Worm (Caenorhabditis elegans) whole organism, young adult: ENCODE data around the gene nlp-43.

Experiments used
- C06A6.2 ChIP-seq: fragments of 200-800 bp; sonication (Bioruptor generic); conservative IDR thresholded peaks from 2 replicates; pipeline ENCODE4 v1.3.6; 2022; ENCODE audit warnings: missing genetic modification characterization, missing compliant biosample characterization
- C17E4.6 ChIP-seq: fragments of 200-800 bp; sonication (Bioruptor generic); IDR thresholded peaks from 2 replicates; pipeline ENCODE4 v1.3.6; 2022; ENCODE audit warnings: missing genetic modification reagents, missing genetic modification characterization, missing compliant biosample characterization
- D2030.7 ChIP-seq: fragments of 200-800 bp; sonication (Bioruptor generic); IDR thresholded peaks from 2 replicates; pipeline ENCODE4 v1.3.6; 2022; ENCODE audit warnings: missing genetic modification reagents, missing genetic modification characterization, missing compliant biosample characterization
- F39B2.1 ChIP-seq: fragments of 200-800 bp; sonication (Bioruptor generic); IDR thresholded peaks from 2 replicates; pipeline ENCODE4 v1.3.6; 2022; ENCODE audit warnings: missing genetic modification reagents, missing genetic modification characterization, missing compliant biosample characterization
- F52B5.7 ChIP-seq: sonication (generic microtip); optimal IDR thresholded peaks from 2 replicates; lab custom pipeline; 2016; ENCODE audit warnings: mild to moderate bottlenecking, missing genetic modification characterization, missing compliant biosample characterization
- F57A8.1 ChIP-seq: fragments of 200-800 bp; sonication (Bioruptor generic); optimal IDR thresholded peaks from 2 replicates; lab custom pipeline; 2018; ENCODE audit warnings: mild to moderate bottlenecking, missing genetic modification characterization, moderate library complexity, missing compliant biosample characterization
- Y56A3A.18 ChIP-seq: fragments of 200-800 bp; sonication (Bioruptor generic); IDR thresholded peaks from 2 replicates; pipeline ENCODE4 v1.3.6; 2022; ENCODE audit warnings: missing genetic modification reagents, missing genetic modification characterization, missing compliant biosample characterization
- Y79H2A.3 ChIP-seq: fragments of 200-800 bp; sonication (Bioruptor generic); conservative IDR thresholded peaks from 2 replicates; pipeline ENCODE4 v1.3.6; 2022; ENCODE audit warnings: missing genetic modification reagents, missing genetic modification characterization, missing compliant biosample characterization
- Y95B8A.8 ChIP-seq: fragments of 200-800 bp; sonication (Bioruptor generic); IDR thresholded peaks from 2 replicates; pipeline ENCODE4 v1.3.6; 2022; ENCODE audit warnings: missing genetic modification reagents, missing genetic modification characterization, missing compliant biosample characterization
- atf-7 ChIP-seq: sonication (generic microtip); optimal IDR thresholded peaks from 2 replicates; lab custom pipeline; 2017; ENCODE audit warnings: mild to moderate bottlenecking, missing genetic modification characterization, missing compliant biosample characterization
- athp-1 ChIP-seq: sonication (generic microtip); optimal IDR thresholded peaks from 2 replicates; lab custom pipeline; 2017; ENCODE audit warnings: mild to moderate bottlenecking, missing genetic modification characterization, missing compliant biosample characterization
- bed-2 ChIP-seq: fragments of 200-800 bp; sonication (Bioruptor generic); IDR thresholded peaks from 2 replicates; pipeline ENCODE4 v1.3.6; 2022; ENCODE audit warnings: missing genetic modification reagents, missing genetic modification characterization, missing compliant biosample characterization
- cebp-1 ChIP-seq, 2 experiments: fragments of 200-800 bp in 1 of 2; sonication (Bioruptor generic) in 1 of 2; sonication (generic microtip) in 1 of 2; IDR thresholded peaks in 1 of 2; optimal IDR thresholded peaks in 1 of 2; 2 replicates each; pipeline versions ENCODE4 v1.3.6 to Lab custom; 2017 to 2022; ENCODE audit warnings: missing compliant biosample characterization in 2 of 2, missing genetic modification characterization in 2 of 2, mild to moderate bottlenecking in 1 of 2, missing genetic modification reagents in 1 of 2, moderate library complexity in 1 of 2
- ceh-40 ChIP-seq: fragments of 200-800 bp; sonication (Bioruptor generic); IDR thresholded peaks from 2 replicates; pipeline ENCODE4 v1.3.6; 2022; ENCODE audit warnings: missing genetic modification characterization, missing compliant biosample characterization
- die-1 ChIP-seq: sonication (generic microtip); optimal IDR thresholded peaks from 2 replicates; lab custom pipeline; 2016; ENCODE audit warnings: missing genotype, mild to moderate bottlenecking, missing genetic modification characterization, missing compliant biosample characterization
- dpff-1 ChIP-seq: sonication (generic microtip); optimal IDR thresholded peaks from 2 replicates; lab custom pipeline; 2017; ENCODE audit warnings: mild to moderate bottlenecking, missing genetic modification characterization, missing compliant biosample characterization
- efl-1 ChIP-seq: fragments of 150-350 bp; optimal IDR thresholded peaks from 2 replicates; lab custom pipeline; 2014; ENCODE audit warnings: missing biosample characterization, missing genetic modification reagents, missing genetic modification characterization
- gei-17 ChIP-seq: fragments of 200-800 bp; sonication (Bioruptor generic); optimal IDR thresholded peaks from 2 replicates; lab custom pipeline; 2018; ENCODE audit warnings: mild to moderate bottlenecking, missing genetic modification characterization, missing compliant biosample characterization
- hmg-1.2 ChIP-seq: fragments of 200-800 bp; sonication (Bioruptor generic); IDR thresholded peaks from 2 replicates; pipeline ENCODE4 v1.3.6; 2022; ENCODE audit warnings: missing genetic modification reagents, missing genetic modification characterization, missing compliant biosample characterization
- hmg-20 ChIP-seq: fragments of 200-800 bp; sonication (Bioruptor generic); IDR thresholded peaks from 2 replicates; pipeline ENCODE4 v1.3.6; 2022; ENCODE audit warnings: missing genetic modification reagents, missing genetic modification characterization, missing compliant biosample characterization
- let-526 ChIP-seq: fragments of 200-800 bp; sonication (Bioruptor generic); IDR thresholded peaks from 2 replicates; pipeline ENCODE4 v1.3.6; 2022; ENCODE audit warnings: missing genetic modification reagents, missing genetic modification characterization, missing compliant biosample characterization
- lin-40 ChIP-seq: sonication (generic microtip); optimal IDR thresholded peaks from 2 replicates; lab custom pipeline; 2016; ENCODE audit warnings: missing genetic modification characterization, mild to moderate bottlenecking, missing compliant biosample characterization, missing genotype, missing genetic modification reagents
- lin-54 ChIP-seq: fragments of 200-800 bp; sonication (Bioruptor generic); optimal IDR thresholded peaks from 2 replicates; lab custom pipeline; 2018; ENCODE audit warnings: mild to moderate bottlenecking, missing genetic modification characterization, missing compliant biosample characterization
- madf-6 ChIP-seq: fragments of 200-800 bp; sonication (Bioruptor generic); IDR thresholded peaks from 2 replicates; pipeline ENCODE4 v1.3.6; 2022; ENCODE audit warnings: missing genetic modification reagents, missing genetic modification characterization, missing compliant biosample characterization
- nhr-27 ChIP-seq: fragments of 200-800 bp; sonication (Bioruptor generic); optimal IDR thresholded peaks from 2 replicates; lab custom pipeline; 2018; ENCODE audit warnings: mild to moderate bottlenecking, missing genetic modification characterization, moderate library complexity, missing compliant biosample characterization
- rcor-1 ChIP-seq: fragments of 200-800 bp; sonication (Bioruptor generic); IDR thresholded peaks from 2 replicates; pipeline ENCODE4 v1.3.6; 2022; ENCODE audit warnings: missing genetic modification reagents, missing genetic modification characterization, missing compliant biosample characterization
- rpc-1 ChIP-seq, 2 experiments: fragments of 150-350 bp in 1 of 2; sonication (generic microtip) in 1 of 2; optimal IDR thresholded peaks; 2 replicates each; lab custom pipeline; 2014 to 2018; ENCODE audit warnings: missing biosample characterization in 1 of 2, missing genetic modification characterization in 1 of 2, missing genetic modification reagents in 1 of 2, missing genotype in 1 of 2
- sdz-38 ChIP-seq: sonication (generic microtip); optimal IDR thresholded peaks from 2 replicates; lab custom pipeline; 2016; ENCODE audit warnings: missing genotype, missing genetic modification characterization, missing compliant biosample characterization
- snpc-1.1 ChIP-seq: sonication (generic microtip); optimal IDR thresholded peaks from 2 replicates; lab custom pipeline; 2017; ENCODE audit warnings: missing genetic modification characterization, mild to moderate bottlenecking, missing compliant biosample characterization, antibody characterized with exemption, moderate library complexity, missing genotype, missing genetic modification reagents; ENCODE audit not compliant: insufficient read depth
- snpc-1.3 ChIP-seq: sonication (generic microtip); optimal IDR thresholded peaks from 2 replicates; lab custom pipeline; 2017; ENCODE audit warnings: missing genetic modification characterization, mild to moderate bottlenecking, missing compliant biosample characterization, antibody characterized with exemption, moderate library complexity, missing genotype, missing genetic modification reagents; ENCODE audit not compliant: insufficient read depth
- snpc-3.4 ChIP-seq: sonication (generic microtip); optimal IDR thresholded peaks from 2 replicates; lab custom pipeline; 2017; ENCODE audit warnings: missing genetic modification characterization, mild to moderate bottlenecking, missing compliant biosample characterization, antibody characterized with exemption, moderate library complexity, missing genotype, missing genetic modification reagents
- snpc-4 ChIP-seq, 5 experiments: fragments of 150-350 bp in 1 of 5; sonication (generic microtip) in 4 of 5; optimal IDR thresholded peaks; 2 replicates each; lab custom pipeline; 2014 to 2018; ENCODE audit warnings: missing genetic modification characterization in 5 of 5, missing biosample characterization in 3 of 5, antibody characterized with exemption in 2 of 5, mild to moderate bottlenecking in 2 of 5, missing compliant biosample characterization in 2 of 5, missing genotype in 2 of 5, moderate library complexity in 2 of 5, missing genetic modification reagents in 1 of 5
- tbp1 ChIP-seq: fragments of 200-800 bp; sonication (Bioruptor generic); optimal IDR thresholded peaks from 2 replicates; lab custom pipeline; 2018; ENCODE audit warnings: mild to moderate bottlenecking, missing genetic modification characterization, missing compliant biosample characterization
- tbx-9 ChIP-seq: sonication (generic microtip); optimal IDR thresholded peaks from 2 replicates; lab custom pipeline; 2016; ENCODE audit warnings: borderline replicate concordance, missing genetic modification characterization, inconsistent platforms, missing compliant biosample characterization
- ztf-28 ChIP-seq: fragments of 200-800 bp; sonication (Bioruptor generic); IDR thresholded peaks from 2 replicates; pipeline ENCODE4 v1.3.6; 2022; ENCODE audit warnings: missing genetic modification reagents, missing genetic modification characterization, missing compliant biosample characterization

Gene nlp-43

DNA sequence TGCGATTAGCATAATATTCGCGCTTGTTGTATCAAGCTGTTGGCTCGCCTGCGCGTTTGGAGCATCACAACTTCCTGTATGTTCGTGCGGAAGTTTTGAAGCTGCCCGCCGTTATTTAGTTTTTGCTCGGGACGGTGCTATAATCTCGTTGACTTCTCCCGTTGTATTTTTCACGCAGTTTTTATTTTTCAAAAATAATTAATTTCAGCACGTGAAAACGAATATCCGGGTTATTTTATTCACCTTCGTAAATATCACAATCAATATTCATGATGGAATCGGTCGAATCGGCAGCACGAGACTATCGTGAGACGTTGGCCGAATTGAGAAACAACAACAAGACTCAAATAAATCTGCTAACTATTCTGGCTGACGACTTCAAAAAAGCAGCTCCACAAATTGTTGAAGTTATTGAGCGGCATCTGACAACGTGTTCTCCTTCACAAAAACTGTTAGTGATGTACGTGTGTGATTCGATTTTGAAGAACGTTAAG is 17.0 kb upstream of the nlp-43 start (continued):
- TF ChIP-seq athp-1 (tag; lab: Kevin White, UChicago), result peak; percentile 48
- TF ChIP-seq F57A8.1 (GFP tag; lab: Kevin White, UChicago), result no peak
- no peak for TF ChIP-seq cebp-1 (GFP tag; IDR thresholded peaks at IDR 0.05; lab: Robert Waterston, UW)
- peak; percentile 49 for TF ChIP-seq cebp-1 (tag; optimal IDR thresholded peaks at IDR 0.05; lab: Kevin White, UChicago)
- 0 out of 2 replicates have a peak, but pooled peaks have one; percentile 58 for TF ChIP-seq F39B2.1 (GFP tag; lab: Robert Waterston, UW)
- TF ChIP-seq die-1 (tag; lab: Kevin White, UChicago), result peak; percentile 23
- TF ChIP-seq bed-2 (GFP tag; lab: Robert Waterston, UW), result no peak
- TF ChIP-seq ztf-28 (GFP tag; lab: Robert Waterston, UW), result 0 out of 2 replicates have a peak, but pooled peaks have one; percentile 19
- TF ChIP-seq snpc-4 (GFP tag; optimal IDR thresholded peaks at IDR 0.05; lab: Kevin White, UChicago), result no peak
- TF ChIP-seq snpc-4 (tag; optimal IDR thresholded peaks at IDR 0.05; lab: Kevin White, UChicago), result peak in 2 of 4 experiments; percentile 26 to 43
- TF ChIP-seq C17E4.6 (GFP tag; lab: Robert Waterston, UW), result no peak
- TF ChIP-seq Y95B8A.8 (GFP tag; lab: Robert Waterston, UW), result peak; percentile 84
- TF ChIP-seq C06A6.2 (GFP tag; lab: Robert Waterston, UW), result no peak
- no peak for TF ChIP-seq snpc-3.4 (tag; lab: Kevin White, UChicago)
- peak; percentile 28 for TF ChIP-seq lin-40 (tag; lab: Kevin White, UChicago)
- TF ChIP-seq lin-54 (GFP tag; lab: Kevin White, UChicago), result peak; percentile 52
- TF ChIP-seq gei-17 (GFP tag; lab: Kevin White, UChicago), result peak; percentile 7
- peak; percentile 55 for TF ChIP-seq D2030.7 (GFP tag; lab: Robert Waterston, UW)
- TF ChIP-seq ceh-40 (GFP tag; lab: Robert Waterston, UW), result 0 out of 2 replicates have a peak, but pooled peaks have one; percentile 16
- peak; percentile 48 for TF ChIP-seq tbp1

DNA sequence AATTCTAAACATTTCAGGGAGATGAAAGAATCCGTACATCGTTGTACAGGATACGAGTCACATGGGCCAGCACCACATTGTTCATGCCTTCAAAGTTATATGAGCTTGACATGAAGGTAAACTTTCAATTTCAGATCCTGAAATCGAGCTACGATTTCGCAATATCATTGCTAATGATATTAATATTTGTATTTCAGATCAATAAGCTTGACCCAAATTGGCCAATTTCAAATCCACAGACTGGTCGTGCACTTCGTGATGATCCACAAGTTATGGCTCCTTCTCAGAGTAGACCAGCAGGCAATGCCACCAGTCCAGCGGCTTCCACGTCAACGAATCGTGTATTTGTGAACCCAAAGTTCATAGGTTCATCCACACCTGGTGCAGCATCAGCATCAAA is 15.8 kb upstream of the nlp-43 start:
- TF ChIP-seq hmg-20 (GFP tag; lab: Robert Waterston, UW) (no peak), cebp-1 (GFP tag; IDR thresholded peaks at IDR 0.05; lab: Robert Waterston, UW) (no peak), cebp-1 (tag; optimal IDR thresholded peaks at IDR 0.05; lab: Kevin White, UChicago) (peak; percentile 64)

DNA sequence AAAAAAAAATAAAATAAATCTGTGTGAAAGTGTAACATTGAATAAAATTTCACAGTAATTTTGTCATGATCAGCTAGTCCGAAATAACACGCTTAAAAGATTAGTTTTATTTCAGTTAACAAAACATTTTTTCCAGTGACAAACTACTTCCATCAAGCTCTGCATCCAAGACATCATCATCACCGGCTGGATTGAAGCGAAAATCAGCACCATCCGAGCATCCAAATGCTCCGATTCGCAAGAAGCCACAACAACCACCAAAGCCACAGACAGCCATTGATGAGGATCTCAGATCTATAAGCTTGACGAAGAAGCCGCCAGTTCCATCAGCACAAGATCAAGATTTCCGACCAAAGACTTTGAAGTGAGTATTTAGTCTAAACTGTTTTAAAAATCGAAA is 15.0 kb upstream of the nlp-43 start:
- TF ChIP-seq hmg-1.2 (0 out of 2 replicates have a peak, but pooled peaks have one; percentile 3), atf-7 (tag; lab: Kevin White, UChicago) (peak; percentile 22), hmg-20 (GFP tag; lab: Robert Waterston, UW) (0 out of 2 replicates have a peak, but pooled peaks have one; percentile 14), nhr-27 (tag; lab: Kevin White, UChicago) (no peak), sdz-38 (no peak)

DNA sequence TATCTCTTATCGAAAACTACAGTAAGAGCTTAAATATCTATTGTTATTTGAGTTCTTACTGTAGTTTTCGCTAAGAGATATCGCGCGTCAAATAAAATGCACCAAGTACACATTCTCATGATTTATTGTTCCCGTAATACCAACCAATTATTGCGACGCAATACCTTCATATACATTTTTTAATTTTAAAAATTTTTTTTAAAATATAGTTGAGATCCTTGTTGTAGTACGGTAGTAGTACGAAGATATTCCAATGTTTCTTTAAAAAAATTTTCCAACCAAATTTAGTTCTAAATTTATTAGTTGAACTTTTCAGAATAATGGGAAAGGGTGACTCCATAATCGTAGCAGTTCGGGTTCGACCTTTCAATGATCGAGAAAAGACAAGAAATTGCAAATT is 11.6 kb upstream of the nlp-43 start, which contains the start of gene klp-6:
Gene klp-6 (plus strand): TSS at position 301 of the 400 bp plus-strand sequence.
- TF ChIP-seq Y56A3A.18 (GFP tag; lab: Robert Waterston, UW) (no peak), rcor-1 (GFP tag; lab: Robert Waterston, UW) (no peak), Y95B8A.8 (GFP tag; lab: Robert Waterston, UW) (no peak), snpc-1.1 (tag; lab: Kevin White, UChicago) (no peak), efl-1 (GFP tag; lab: Kevin White, UChicago) (no peak), snpc-1.3 (tag; lab: Kevin White, UChicago) (no peak), Y79H2A.3 (GFP tag; lab: Robert Waterston, UW) (no peak), tbx-9 (no peak), let-526 (GFP tag; lab: Robert Waterston, UW) (no peak), dpff-1 (tag; lab: Kevin White, UChicago) (no peak), madf-6 (GFP tag; lab: Robert Waterston, UW) (no peak), F52B5.7 (no peak), rpc-1 (optimal IDR thresholded peaks at IDR 0.05; lab: Kevin White, UChicago) (no peak), rpc-1 (tag; optimal IDR thresholded peaks at IDR 0.05; lab: Kevin White, UChicago) (no peak)
